Fruit fly (Drosophila melanogaster): Measurements from ENCODE around the gene Mat89Ba.

- no peak for TF ChIP-seq CTCF (optimal IDR thresholded peaks at IDR 0.05)
- TF ChIP-seq CG8478 (optimal IDR thresholded peaks at IDR 0.05) = no peak
Observed at dm6 chr3R:16273503-16274131, 1.4 kb upstream of the Mat89Ba start.

Data from S2 (cell line).